Worm (Caenorhabditis elegans) whole organism, L4/young adult: ENCODE data around the gene C02E7.10.

Source experiments
- W03F9.2 ChIP-seq: fragments of 150-350 bp; optimal IDR thresholded peaks from 2 replicates; lab custom pipeline; 2014; ENCODE audit warnings: missing biosample characterization, missing genetic modification characterization
- dao-5 ChIP-seq: sonication (generic microtip); optimal IDR thresholded peaks from 2 replicates; lab custom pipeline; 2016; ENCODE audit warnings: missing genotype, missing genetic modification characterization, moderate library complexity, missing compliant biosample characterization
- him-1 ChIP-seq: sonication (generic microtip); optimal IDR thresholded peaks from 2 replicates; lab custom pipeline; 2016; ENCODE audit warnings: missing genotype, missing genetic modification reagents, missing genetic modification characterization, missing compliant biosample characterization

Gene C02E7.10

ce11 chrV:4963606-4964005 lies 30.8 kb upstream of the C02E7.10 start:
- no peak for TF ChIP-seq him-1 (tag; lab: Kevin White, UChicago)
- peak; percentile 39 for TF ChIP-seq W03F9.2 (tag; lab: Kevin White, UChicago)

- no peak for TF ChIP-seq him-1 (tag; lab: Kevin White, UChicago)
- TF ChIP-seq W03F9.2 (tag; lab: Kevin White, UChicago) = no peak
- no peak for TF ChIP-seq dao-5 (tag; lab: Kevin White, UChicago)
These were observed 30.1 kb upstream of the C02E7.10 start, which contains the start of gene tam-1 for ce11 chrV:4962968-4963367. Gene tam-1, minus strand, starts transcription at chrV:4963102.

- TF ChIP-seq dao-5 (tag; lab: Kevin White, UChicago) (no peak), him-1 (tag; lab: Kevin White, UChicago) (no peak), W03F9.2 (tag; lab: Kevin White, UChicago) (no peak)
These were observed 27.8 kb upstream of the C02E7.10 start for ce11 chrV:4960686-4961085.

- TF ChIP-seq him-1 (tag; lab: Kevin White, UChicago) (no peak), W03F9.2 (tag; lab: Kevin White, UChicago) (no peak), dao-5 (tag; lab: Kevin White, UChicago) (no peak)
These were observed 24.8 kb upstream of the C02E7.10 start for ce11 chrV:4957619-4958018.

ce11 chrV:4956529-4956928 lies 23.7 kb upstream of the C02E7.10 start, which contains the start of gene str-208:
Gene str-208, plus strand, starts transcription at chrV:4956829.
- TF ChIP-seq dao-5 (tag; lab: Kevin White, UChicago) = no peak
- no peak for TF ChIP-seq him-1 (tag; lab: Kevin White, UChicago)

- no peak for TF ChIP-seq him-1 (tag; lab: Kevin White, UChicago)
- TF ChIP-seq W03F9.2 (tag; lab: Kevin White, UChicago) = no peak
- no peak for TF ChIP-seq dao-5 (tag; lab: Kevin White, UChicago)
These were observed 18.6 kb upstream of the C02E7.10 start, which contains the start of gene str-207 for ce11 chrV:4951434-4951833. Gene str-207, plus strand, starts transcription at chrV:4951734.

- TF ChIP-seq him-1 (tag; lab: Kevin White, UChicago) (no peak), dao-5 (tag; lab: Kevin White, UChicago) (no peak), W03F9.2 (tag; lab: Kevin White, UChicago) (no peak)
These were observed 15.8 kb upstream of the C02E7.10 start, which contains the start of gene str-209 for ce11 chrV:4948635-4949034. Gene str-209, plus strand, starts transcription at chrV:4948935.

ce11 chrV:4944219-4944618 lies 11.4 kb upstream of the C02E7.10 start, which contains the start of gene str-211:
Gene str-211, minus strand, starts transcription at chrV:4944319.
- no peak for TF ChIP-seq him-1 (tag; lab: Kevin White, UChicago)
- no peak for TF ChIP-seq dao-5 (tag; lab: Kevin White, UChicago)
- no peak for TF ChIP-seq W03F9.2 (tag; lab: Kevin White, UChicago)

- TF ChIP-seq dao-5 (tag; lab: Kevin White, UChicago) (no peak), W03F9.2 (tag; lab: Kevin White, UChicago) (no peak), him-1 (tag; lab: Kevin White, UChicago) (no peak)
These were observed 4.5 kb upstream of the C02E7.10 start for ce11 chrV:4937337-4937736.

- TF ChIP-seq him-1 (tag; lab: Kevin White, UChicago) = no peak
These were observed 2.3 kb upstream of the C02E7.10 start for ce11 chrV:4935096-4935495.

- TF ChIP-seq W03F9.2 (tag; lab: Kevin White, UChicago) = no peak
- TF ChIP-seq dao-5 (tag; lab: Kevin White, UChicago) = no peak
- no peak for TF ChIP-seq him-1 (tag; lab: Kevin White, UChicago)
These were observed 1.6 kb upstream of the C02E7.10 start, which contains the start of gene catp-2 for ce11 chrV:4934406-4934805. Gene catp-2, plus strand, starts transcription at chrV:4934706.

ce11 chrV:4933268-4933667 lies 423 bp upstream of the C02E7.10 start:
- TF ChIP-seq dao-5 (tag; lab: Kevin White, UChicago) (no peak), W03F9.2 (tag; lab: Kevin White, UChicago) (no peak), him-1 (tag; lab: Kevin White, UChicago) (no peak)

- TF ChIP-seq dao-5 (tag; lab: Kevin White, UChicago) (no peak), him-1 (tag; lab: Kevin White, UChicago) (no peak), W03F9.2 (tag; lab: Kevin White, UChicago) (no peak)
These were observed 3.0 kb downstream of the C02E7.10 start, which contains the start of gene str-205 for ce11 chrV:4929842-4930241. Gene str-205, minus strand, starts transcription at chrV:4929942.

ce11 chrV:4926371-4926770 lies 6.5 kb downstream of the C02E7.10 start, which contains the start of gene srh-21:
Gene srh-21, plus strand, starts transcription at chrV:4926671.
- TF ChIP-seq dao-5 (tag; lab: Kevin White, UChicago) (no peak), W03F9.2 (tag; lab: Kevin White, UChicago) (no peak), him-1 (tag; lab: Kevin White, UChicago) (no peak)
